Fruit fly (Drosophila melanogaster): ENCODE measurements around the gene fws.
A peak's percentile ranks its signal among the peaks of the same experiment; 100 is the strongest.

Gene fws

dm6 chr2L:17477710-17478109 lies 3.1 kb downstream of the fws start, which contains the start of gene cass (continued):
- peak; percentile 93 for TF ChIP-seq YL-1 (GFP tag; optimal IDR thresholded peaks at IDR 0.05)
- peak; percentile 90 for TF ChIP-seq Dll (GFP tag; IDR thresholded peaks at IDR 0.05; ENCODE audit: partially characterized antibody)
- TF ChIP-seq row (GFP tag; IDR thresholded peaks at IDR 0.05) = peak; percentile 60
- TF ChIP-seq CG2199 (GFP tag; IDR thresholded peaks at IDR 0.05) = peak; percentile 29; the same call in 1 of the 3 replicates
- TF ChIP-seq Scr (GFP tag; IDR thresholded peaks at IDR 0.05; ENCODE audit: partially characterized antibody) = peak; percentile 93
- TF ChIP-seq pzg (GFP tag; optimal IDR thresholded peaks at IDR 0.05) = peak; percentile 89
- peak; percentile 84 for TF ChIP-seq hbn (GFP tag; IDR thresholded peaks at IDR 0.05; ENCODE audit: partially characterized antibody)
- TF ChIP-seq inv (GFP tag; IDR thresholded peaks at IDR 0.05; ENCODE audit: partially characterized antibody) = peak; percentile 85
- peak; percentile 86 for TF ChIP-seq Dref (GFP tag; IDR thresholded peaks at IDR 0.05)
- TF ChIP-seq CG42726 (GFP tag; IDR thresholded peaks at IDR 0.05; ENCODE audit: partially characterized antibody) = peak; percentile 94
- peak; percentile 84 for TF ChIP-seq zen2 (GFP tag; IDR thresholded peaks at IDR 0.05; ENCODE audit: partially characterized antibody)
- TF ChIP-seq Sry-δ (GFP tag; optimal IDR thresholded peaks at IDR 0.05) = peak; percentile 86
- TF ChIP-seq CG30020 (tag; optimal IDR thresholded peaks at IDR 0.05) = peak; percentile 59
- TF ChIP-seq chinmo (GFP tag; IDR thresholded peaks at IDR 0.05; ENCODE audit: partially characterized antibody) = peak; percentile 76; the same call in 1 of the 4 replicates
- TF ChIP-seq sens (GFP tag) = peak; percentile 76
- peak; percentile 66 for TF ChIP-seq Dp (GFP tag; optimal IDR thresholded peaks at IDR 0.05)
- no peak for TF ChIP-seq CG18619 (GFP tag; optimal IDR thresholded peaks at IDR 0.05)
- TF ChIP-seq Bgb (GFP tag; IDR thresholded peaks at IDR 0.05; ENCODE audit: partially characterized antibody) = peak; percentile 94
- peak; percentile 97 for TF ChIP-seq phol (tag; optimal IDR thresholded peaks at IDR 0.05)
- TF ChIP-seq gro (GFP tag; optimal IDR thresholded peaks at IDR 0.05) = peak; percentile 15
- no peak for TF ChIP-seq ase (GFP tag; IDR thresholded peaks at IDR 0.05)
- TF ChIP-seq CG17186 (GFP tag; optimal IDR thresholded peaks at IDR 0.05) = peak; percentile 17
- TF ChIP-seq Lhr (GFP tag; optimal IDR thresholded peaks at IDR 0.05) = peak; percentile 36
- peak; percentile 45 for TF ChIP-seq nerfin-1 (tag; optimal IDR thresholded peaks at IDR 0.05)
- TF ChIP-seq CG33557 (GFP tag; optimal IDR thresholded peaks at IDR 0.05) = no peak
- TF ChIP-seq Myb (GFP tag; optimal IDR thresholded peaks at IDR 0.05) = peak; percentile 88
- TF ChIP-seq Elba2 (GFP tag; optimal IDR thresholded peaks at IDR 0.05) = peak; percentile 17
- peak; percentile 100 for TF ChIP-seq CG10462 (GFP tag; optimal IDR thresholded peaks at IDR 0.05)
- no peak for TF ChIP-seq eve (GFP tag; optimal IDR thresholded peaks at IDR 0.05)
- no peak for TF ChIP-seq Awh (GFP tag; IDR thresholded peaks at IDR 0.05)
- peak in 1 of 2 experiments; percentile 16 for TF ChIP-seq Pdp1 (GFP tag; optimal IDR thresholded peaks at IDR 0.05)
- no peak for TF ChIP-seq CG33213 (GFP tag; optimal IDR thresholded peaks at IDR 0.05)
- TF ChIP-seq zen (tag; optimal IDR thresholded peaks at IDR 0.05) = peak; percentile 52
- peak; percentile 71 for TF ChIP-seq E2f2 (GFP tag; IDR thresholded peaks at IDR 0.05)
- TF ChIP-seq tna (GFP tag; IDR thresholded peaks at IDR 0.05; ENCODE audit: partially characterized antibody) = peak; percentile 81
- TF ChIP-seq kni (GFP tag; optimal IDR thresholded peaks at IDR 0.05) = no peak
- TF ChIP-seq her (GFP tag; optimal IDR thresholded peaks at IDR 0.05) = peak; percentile 38
- peak; percentile 4 for TF ChIP-seq CG12391 (tag; optimal IDR thresholded peaks at IDR 0.05)
- TF ChIP-seq grau (tag; optimal IDR thresholded peaks at IDR 0.05) = peak; percentile 31
- TF ChIP-seq CG32767 (GFP tag; IDR thresholded peaks at IDR 0.05) = 0 out of 2 replicates have a peak, but pooled peaks have one; percentile 17
- TF ChIP-seq unpg (GFP tag; optimal IDR thresholded peaks at IDR 0.05) = peak; percentile 23
- no peak for TF ChIP-seq gsb (GFP tag; IDR thresholded peaks at IDR 0.05)

Data from whole organism, embryonic.